Worm (Caenorhabditis elegans): ENCODE results near the gene T24H7.8.

Gene T24H7.8

DNA sequence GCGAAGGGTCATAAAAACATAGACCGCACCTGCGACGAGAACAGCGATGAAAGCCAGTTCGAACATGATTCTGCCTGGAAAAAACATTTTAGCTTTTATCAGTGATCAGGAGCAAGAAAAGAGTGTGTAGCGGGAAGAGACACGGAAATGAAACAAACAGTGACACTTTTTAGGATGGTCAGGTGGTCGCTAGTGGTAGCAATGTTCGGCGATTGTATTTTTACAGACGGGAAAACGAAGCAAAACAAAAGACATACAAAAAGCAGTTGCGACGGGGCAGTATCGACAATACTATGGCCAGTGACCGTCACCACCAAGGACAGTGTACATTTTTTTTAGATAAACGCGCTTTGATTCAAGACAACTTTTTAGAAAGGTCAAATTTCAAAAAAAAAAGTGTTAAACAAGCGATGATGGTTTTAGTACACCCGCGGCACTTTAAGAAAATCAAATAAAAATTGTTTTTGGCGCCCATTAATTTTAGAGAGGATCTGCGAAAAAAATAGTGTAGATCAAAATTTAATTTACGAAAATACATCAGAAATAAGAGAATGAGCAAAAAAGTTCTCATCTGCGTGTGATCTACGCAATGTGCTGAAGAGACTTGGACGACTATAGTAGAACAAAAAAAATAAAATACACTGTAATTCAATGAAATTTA, 6.3 kb upstream of the T24H7.8 start, which contains the start of gene T24H7.9 (continued):
- TF ChIP-seq snpc-4 (GFP tag; optimal IDR thresholded peaks at IDR 0.05) (no peak), snpc-4 (tag; optimal IDR thresholded peaks at IDR 0.05) (no peak), lsy-27 (tag; optimal IDR thresholded peaks at IDR 0.05; ENCODE audit: borderline replicate concordance, insufficient read depth) (no peak), sptf-2 (GFP tag; optimal IDR thresholded peaks at IDR 0.05) (no peak), attf-3 (GFP tag; conservative IDR thresholded peaks at IDR 0.05) (no peak), nhr-27 (tag; optimal IDR thresholded peaks at IDR 0.05) (no peak), snpc-1.1 (tag; optimal IDR thresholded peaks at IDR 0.05; ENCODE audit: insufficient read depth) (no peak), ama-1 (optimal IDR thresholded peaks at IDR 0.05) (no peak), ama-1 (GFP tag; optimal IDR thresholded peaks at IDR 0.05) (no peak), fkh-3 (tag; optimal IDR thresholded peaks at IDR 0.05) (no peak), tbx-9 (tag; optimal IDR thresholded peaks at IDR 0.05; ENCODE audit: borderline replicate concordance) (no peak), cebp-2 (GFP tag; IDR thresholded peaks at IDR 0.05) (no peak), rec-8 (tag; optimal IDR thresholded peaks at IDR 0.05) (no peak), ceh-91 (GFP tag; IDR thresholded peaks at IDR 0.05) (peak; percentile 57), lin-54 (GFP tag; optimal IDR thresholded peaks at IDR 0.05) (no peak), Y56A3A.18 (GFP tag; IDR thresholded peaks at IDR 0.05) (no peak), F52B5.7 (tag; optimal IDR thresholded peaks at IDR 0.05) (no peak), nhr-80 (tag; optimal IDR thresholded peaks at IDR 0.05) (peak; percentile 68), Y67H2A.10 (GFP tag; conservative IDR thresholded peaks at IDR 0.05) (no peak), lir-1 (GFP tag; conservative IDR thresholded peaks at IDR 0.05) (no peak), ceh-27 (GFP tag; optimal IDR thresholded peaks at IDR 0.05) (no peak), Y53F4B.3 (GFP tag; IDR thresholded peaks at IDR 0.05) (no peak), madf-8 (GFP tag; conservative IDR thresholded peaks at IDR 0.05) (peak; percentile 77), F10E7.11 (tag; optimal IDR thresholded peaks at IDR 0.05) (no peak)

DNA sequence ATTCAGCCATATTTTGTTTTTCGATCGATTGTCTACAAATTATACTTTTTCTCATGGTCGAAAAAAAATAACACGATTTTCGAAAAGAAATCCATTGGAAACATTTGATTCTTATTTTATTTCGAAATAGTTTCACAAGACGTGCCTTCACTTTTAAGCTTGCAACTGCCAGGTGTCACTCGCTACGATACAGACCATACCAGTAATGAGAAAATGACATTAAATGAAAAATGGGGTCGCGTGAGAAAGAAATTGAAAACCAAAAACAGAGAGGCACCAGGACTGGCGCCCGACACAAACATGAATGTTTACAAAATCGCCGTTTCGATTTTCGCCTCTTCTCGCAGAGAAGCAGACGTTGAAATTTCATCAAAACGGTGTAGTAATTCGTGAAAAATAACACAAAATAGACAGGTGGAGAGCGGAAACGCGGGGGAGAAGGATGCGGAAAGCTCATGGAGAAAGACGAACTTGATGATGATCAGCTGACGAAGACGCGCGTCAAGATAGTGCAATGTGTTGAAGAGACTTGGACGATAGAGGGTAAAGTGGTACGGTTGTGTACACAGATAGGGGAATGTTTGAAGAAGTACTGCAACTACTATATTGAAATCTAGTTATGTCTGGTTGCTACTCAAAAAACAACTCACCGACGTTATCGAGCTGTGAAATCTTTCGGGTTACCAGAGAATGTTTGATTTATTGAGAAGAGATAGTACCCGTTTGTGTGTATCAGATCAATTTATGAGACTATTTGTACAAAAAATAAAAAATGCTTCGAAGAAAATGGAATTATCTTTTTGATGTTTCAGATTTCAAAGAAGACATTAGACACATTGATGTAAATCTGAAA, 5.5 kb upstream of the T24H7.8 start:
- TF ChIP-seq B0035.1 (tag; optimal IDR thresholded peaks at IDR 0.05) (no peak), ccch-3 (GFP tag; optimal IDR thresholded peaks at IDR 0.05) (no peak), tbp1 (GFP tag; optimal IDR thresholded peaks at IDR 0.05) (no peak), nhr-80 (tag; optimal IDR thresholded peaks at IDR 0.05) (peak; percentile 39), nhr-179 (tag; optimal IDR thresholded peaks at IDR 0.05) (no peak), ekl-4 (GFP tag; IDR thresholded peaks at IDR 0.05) (no peak), ztf-22 (GFP tag; optimal IDR thresholded peaks at IDR 0.05) (no peak), B0019.2 (GFP tag; conservative IDR thresholded peaks at IDR 0.05) (no peak), madf-6 (GFP tag; IDR thresholded peaks at IDR 0.05) (no peak), snpc-4 (GFP tag; optimal IDR thresholded peaks at IDR 0.05) (no peak), snpc-4 (tag; optimal IDR thresholded peaks at IDR 0.05) (peak in 1 of 4 experiments; percentile 20), rpc-1 (optimal IDR thresholded peaks at IDR 0.05) (no peak), rpc-1 (tag; optimal IDR thresholded peaks at IDR 0.05) (no peak), F57A8.1 (GFP tag; optimal IDR thresholded peaks at IDR 0.05) (no peak), fkh-3 (tag; optimal IDR thresholded peaks at IDR 0.05) (no peak), F49E8.2 (tag; optimal IDR thresholded peaks at IDR 0.05; ENCODE audit: insufficient read depth) (no peak), cebp-1 (GFP tag; IDR thresholded peaks at IDR 0.05) (peak; percentile 71; the same call in 1 of the 2 replicates), cebp-1 (tag; optimal IDR thresholded peaks at IDR 0.05) (peak; percentile 72), repo-1 (tag; optimal IDR thresholded peaks at IDR 0.05) (no peak), sea-2 (GFP tag; IDR thresholded peaks at IDR 0.05) (no peak), ceh-79 (tag; optimal IDR thresholded peaks at IDR 0.05) (no peak), ceh-100 (GFP tag; IDR thresholded peaks at IDR 0.05) (no peak), ceh-27 (GFP tag; optimal IDR thresholded peaks at IDR 0.05) (no peak), nhr-90 (tag; optimal IDR thresholded peaks at IDR 0.05) (no peak), attf-3 (GFP tag; conservative IDR thresholded peaks at IDR 0.05) (no peak), attf-6 (GFP tag; IDR thresholded peaks at IDR 0.05) (no peak), B0261.1 (tag; optimal IDR thresholded peaks at IDR 0.05) (no peak), pha-4 (tag; optimal IDR thresholded peaks at IDR 0.05) (no peak)
